Worm (Caenorhabditis elegans) whole organism, late embryonic: ENCODE measurements around the gene srd-51.

Experiments
- C08G9.2 ChIP-seq: sonication (generic microtip); optimal IDR thresholded peaks from 2 replicates; lab custom pipeline; 2016; ENCODE audit warnings: mild to moderate bottlenecking, missing genetic modification characterization, moderate library complexity, missing compliant biosample characterization
- C38D4.7 ChIP-seq: fragments of 200-800 bp; sonication (Bioruptor generic); optimal IDR thresholded peaks from 2 replicates; lab custom pipeline; 2018; ENCODE audit warnings: mild to moderate bottlenecking, missing genetic modification characterization, moderate library complexity, missing compliant biosample characterization
- T23F11.4 ChIP-seq: fragments of 200-800 bp; sonication (Bioruptor generic); optimal IDR thresholded peaks from 2 replicates; lab custom pipeline; 2018; ENCODE audit warnings: mild to moderate bottlenecking, missing genetic modification characterization, missing compliant biosample characterization
- ahr-1 ChIP-seq: sonication (generic microtip); optimal IDR thresholded peaks from 2 replicates; lab custom pipeline; 2016; ENCODE audit warnings: missing genetic modification characterization, missing compliant biosample characterization
- ama-1 ChIP-seq: fragments of 150-350 bp; optimal IDR thresholded peaks from 2 replicates; lab custom pipeline; 2014
- ceh-18 ChIP-seq: sonication (generic microtip); optimal IDR thresholded peaks from 2 replicates; lab custom pipeline; 2016; ENCODE audit warnings: missing genetic modification characterization, missing compliant biosample characterization
- ceh-2 ChIP-seq: sonication (generic microtip); optimal IDR thresholded peaks from 2 replicates; lab custom pipeline; 2016; ENCODE audit warnings: missing genotype, missing genetic modification characterization, missing compliant biosample characterization
- ceh-31 ChIP-seq: sonication (generic microtip); optimal IDR thresholded peaks from 2 replicates; lab custom pipeline; 2016; ENCODE audit warnings: missing genetic modification characterization, missing compliant biosample characterization
- ceh-34 ChIP-seq: sonication (generic microtip); optimal IDR thresholded peaks from 2 replicates; lab custom pipeline; 2016; ENCODE audit warnings: mild to moderate bottlenecking, missing genetic modification characterization, missing compliant biosample characterization
- ceh-45 ChIP-seq: fragments of 200-800 bp; sonication (Bioruptor generic); IDR thresholded peaks from 2 replicates; pipeline ENCODE4 v1.3.6; 2022; ENCODE audit warnings: missing genetic modification reagents, missing genetic modification characterization, missing compliant biosample characterization
- ceh-48 ChIP-seq: sonication (generic microtip); optimal IDR thresholded peaks from 2 replicates; lab custom pipeline; 2016; ENCODE audit warnings: missing genetic modification characterization, inconsistent platforms, missing compliant biosample characterization
- ceh-6 ChIP-seq: fragments of 200-800 bp; sonication (Bioruptor generic); optimal IDR thresholded peaks from 2 replicates; lab custom pipeline; 2018; ENCODE audit warnings: mild to moderate bottlenecking, missing genetic modification characterization, missing compliant biosample characterization
- che-1 ChIP-seq: sonication (generic microtip); optimal IDR thresholded peaks from 2 replicates; lab custom pipeline; 2016; ENCODE audit warnings: mild to moderate bottlenecking, missing genetic modification characterization, missing compliant biosample characterization
- dmd-4 ChIP-seq: sonication (generic microtip); optimal IDR thresholded peaks from 2 replicates; lab custom pipeline; 2016; ENCODE audit warnings: borderline replicate concordance, missing genetic modification characterization, missing compliant biosample characterization
- dve-1 ChIP-seq: sonication (generic microtip); optimal IDR thresholded peaks from 2 replicates; lab custom pipeline; 2017; ENCODE audit warnings: antibody characterized with exemption, mild to moderate bottlenecking, missing genetic modification characterization, missing compliant biosample characterization
- elt-2 ChIP-seq: sonication (generic microtip); optimal IDR thresholded peaks from 2 replicates; lab custom pipeline; 2016; ENCODE audit warnings: missing genetic modification reagents, missing genetic modification characterization, missing compliant biosample characterization
- eyg-1 ChIP-seq: sonication (generic microtip); optimal IDR thresholded peaks from 2 replicates; lab custom pipeline; 2016; ENCODE audit warnings: missing genotype, missing genetic modification characterization, missing compliant biosample characterization
- fkh-10 ChIP-seq: fragments of 150-350 bp; optimal IDR thresholded peaks from 2 replicates; lab custom pipeline; 2014; ENCODE audit warnings: missing biosample characterization, missing genetic modification reagents, missing genetic modification characterization
- hlh-15 ChIP-seq: sonication (generic microtip); optimal IDR thresholded peaks from 2 replicates; lab custom pipeline; 2016; ENCODE audit warnings: missing genetic modification characterization, missing compliant biosample characterization
- hlh-30 ChIP-seq: sonication (generic microtip); optimal IDR thresholded peaks from 2 replicates; lab custom pipeline; 2017; ENCODE audit warnings: antibody characterized with exemption, missing genetic modification characterization, missing compliant biosample characterization; ENCODE audit not compliant: insufficient read depth
- hlh-8 ChIP-seq: sonication (generic microtip); optimal IDR thresholded peaks from 2 replicates; lab custom pipeline; 2016; ENCODE audit warnings: missing genotype, missing genetic modification characterization, missing compliant biosample characterization
- lim-6 ChIP-seq: sonication (generic microtip); optimal IDR thresholded peaks from 2 replicates; lab custom pipeline; 2016; ENCODE audit warnings: missing genetic modification characterization, missing compliant biosample characterization
- lin-11 ChIP-seq: fragments of 200-800 bp; sonication (Bioruptor generic); optimal IDR thresholded peaks from 2 replicates; lab custom pipeline; 2018; ENCODE audit warnings: mild to moderate bottlenecking, missing genetic modification characterization, missing compliant biosample characterization
- madf-2 ChIP-seq: sonication (generic microtip); optimal IDR thresholded peaks from 2 replicates; lab custom pipeline; 2017; ENCODE audit warnings: missing genetic modification characterization, missing compliant biosample characterization
- mec-3 ChIP-seq: sonication (generic microtip); optimal IDR thresholded peaks from 2 replicates; lab custom pipeline; 2016; ENCODE audit warnings: borderline replicate concordance, missing genetic modification characterization, missing compliant biosample characterization
- nfya-1 ChIP-seq: sonication (generic microtip); optimal IDR thresholded peaks from 2 replicates; lab custom pipeline; 2017; ENCODE audit warnings: missing genetic modification characterization, mild to moderate bottlenecking, missing compliant biosample characterization, antibody characterized with exemption, moderate library complexity
- nhr-11 ChIP-seq: fragments of 150-350 bp; optimal IDR thresholded peaks from 2 replicates; lab custom pipeline; 2014; ENCODE audit warnings: missing biosample characterization, missing genetic modification characterization
- nhr-232 ChIP-seq: sonication (generic microtip); optimal IDR thresholded peaks from 2 replicates; lab custom pipeline; 2016; ENCODE audit warnings: missing genetic modification characterization, missing compliant biosample characterization
- npax-4 ChIP-seq: sonication (generic microtip); optimal IDR thresholded peaks from 2 replicates; lab custom pipeline; 2016; ENCODE audit warnings: missing genetic modification characterization, missing compliant biosample characterization
- pat-9 ChIP-seq: fragments of 200-800 bp; sonication (Bioruptor generic); optimal IDR thresholded peaks from 2 replicates; lab custom pipeline; 2018; ENCODE audit warnings: mild to moderate bottlenecking, missing genetic modification characterization, moderate library complexity, missing compliant biosample characterization
- pha-2 ChIP-seq: sonication (generic microtip); optimal IDR thresholded peaks from 2 replicates; lab custom pipeline; 2017; ENCODE audit warnings: mild to moderate bottlenecking, missing genetic modification characterization, missing compliant biosample characterization
- pqm-1 ChIP-seq: sonication (generic microtip); optimal IDR thresholded peaks from 2 replicates; lab custom pipeline; 2016; ENCODE audit warnings: missing genetic modification characterization, missing compliant biosample characterization
- ref-2 ChIP-seq: sonication (generic microtip); optimal IDR thresholded peaks from 2 replicates; lab custom pipeline; 2016; ENCODE audit warnings: missing genetic modification characterization, missing compliant biosample characterization
- rnt-1 ChIP-seq: sonication (generic microtip); optimal IDR thresholded peaks from 2 replicates; lab custom pipeline; 2016; ENCODE audit warnings: missing genetic modification characterization, missing compliant biosample characterization
- sdc-2 ChIP-seq: sonication (generic microtip); optimal IDR thresholded peaks from 2 replicates; lab custom pipeline; 2016; ENCODE audit warnings: missing genotype, missing genetic modification characterization, missing compliant biosample characterization
- syd-9 ChIP-seq: sonication (generic microtip); optimal IDR thresholded peaks from 2 replicates; lab custom pipeline; 2016; ENCODE audit warnings: mild to moderate bottlenecking, missing genetic modification characterization, moderate library complexity, missing compliant biosample characterization
- tbx-2 ChIP-seq: sonication (generic microtip); optimal IDR thresholded peaks from 2 replicates; lab custom pipeline; 2016; ENCODE audit warnings: missing genetic modification characterization, missing compliant biosample characterization
- unc-3 ChIP-seq, 2 experiments: fragments of 200-800 bp in 1 of 2; sonication (Bioruptor generic) in 1 of 2; sonication (generic microtip) in 1 of 2; conservative IDR thresholded peaks in 1 of 2; optimal IDR thresholded peaks in 1 of 2; 2 replicates each; pipeline versions ENCODE4 v1.3.6 to Lab custom; 2016 to 2022; ENCODE audit warnings: missing compliant biosample characterization in 2 of 2, missing genetic modification characterization in 2 of 2, missing genetic modification reagents in 1 of 2
- unc-42 ChIP-seq: sonication (generic microtip); optimal IDR thresholded peaks from 2 replicates; lab custom pipeline; 2016; ENCODE audit warnings: missing genotype, missing genetic modification characterization, missing compliant biosample characterization
- unc-55 ChIP-seq: sonication (generic microtip); optimal IDR thresholded peaks from 2 replicates; lab custom pipeline; 2017; ENCODE audit warnings: missing biosample characterization, missing genetic modification reagents, missing genetic modification characterization
- unc-86 ChIP-seq: sonication (generic microtip); optimal IDR thresholded peaks from 2 replicates; lab custom pipeline; 2016; ENCODE audit warnings: missing genetic modification characterization, missing compliant biosample characterization
- zip-5 ChIP-seq: sonication (generic microtip); optimal IDR thresholded peaks from 2 replicates; lab custom pipeline; 2016; ENCODE audit warnings: missing genetic modification characterization, missing compliant biosample characterization
- ztf-16 ChIP-seq: sonication (generic microtip); optimal IDR thresholded peaks from 2 replicates; lab custom pipeline; 2017; ENCODE audit warnings: missing genetic modification characterization, missing compliant biosample characterization

Gene srd-51

ce11 chrX:13448665-13449099, 36.0 kb downstream of the srd-51 start (continued):
- TF ChIP-seq ceh-31 (tag; lab: Kevin White, UChicago): peak; percentile 35

- TF ChIP-seq mec-3 (tag; lab: Kevin White, UChicago) (no peak), ceh-6 (no peak), eyg-1 (tag; lab: Kevin White, UChicago) (no peak), ama-1 (lab: Kevin White, UChicago) (no peak), hlh-30 (tag; lab: Kevin White, UChicago) (no peak), C08G9.2 (no peak), ceh-18 (tag; lab: Kevin White, UChicago) (no peak), ref-2 (tag; lab: Kevin White, UChicago) (no peak), fkh-10 (GFP tag; lab: Kevin White, UChicago) (no peak), elt-2 (tag; lab: Kevin White, UChicago) (no peak), zip-5 (tag; lab: Kevin White, UChicago) (no peak), sdc-2 (no peak), npax-4 (tag; lab: Kevin White, UChicago) (no peak), hlh-15 (tag; lab: Kevin White, UChicago) (no peak)
These were observed 38.3 kb downstream of the srd-51 start, which contains the start of gene set-8 for ce11 chrX:13446418-13446817. TSS of gene set-8 (plus strand) at chrX:13446718.

- TF ChIP-seq ceh-48 (tag; lab: Kevin White, UChicago) (no peak), ceh-31 (tag; lab: Kevin White, UChicago) (no peak), ceh-2 (tag; lab: Kevin White, UChicago) (no peak), ceh-45 (GFP tag; lab: Robert Waterston, UW) (no peak), ztf-16 (tag; lab: Kevin White, UChicago) (no peak), dve-1 (tag; lab: Kevin White, UChicago) (no peak), T23F11.4 (GFP tag; lab: Kevin White, UChicago) (no peak), pat-9 (tag; lab: Kevin White, UChicago) (no peak), nhr-232 (tag; lab: Kevin White, UChicago) (no peak), pqm-1 (no peak), lin-11 (no peak), nhr-11 (tag; lab: Kevin White, UChicago) (no peak), ceh-6 (no peak), pha-2 (tag; lab: Kevin White, UChicago) (no peak), C38D4.7 (GFP tag; lab: Kevin White, UChicago) (no peak), unc-42 (tag; lab: Kevin White, UChicago) (no peak), lim-6 (tag; lab: Kevin White, UChicago) (no peak)
- TF ChIP-seq, all 69 proteins: peak for 0
These were observed 40.4 kb downstream of the srd-51 start for ce11 chrX:13444267-13444666.

- no peak for TF ChIP-seq ref-2 (tag; lab: Kevin White, UChicago)
- TF ChIP-seq hlh-8 (tag; lab: Kevin White, UChicago): no peak
These were observed 41.4 kb downstream of the srd-51 start for ce11 chrX:13443283-13443682.

ce11 chrX:13442446-13442845, 42.3 kb downstream of the srd-51 start:
- TF ChIP-seq nhr-232 (tag; lab: Kevin White, UChicago): no peak
- peak; percentile 37 for TF ChIP-seq rnt-1 (tag; lab: Kevin White, UChicago)
- TF ChIP-seq ceh-18 (tag; lab: Kevin White, UChicago): peak; percentile 4
- TF ChIP-seq ztf-16 (tag; lab: Kevin White, UChicago): no peak
- TF ChIP-seq ref-2 (tag; lab: Kevin White, UChicago): peak; percentile 40
- no peak for TF ChIP-seq hlh-15 (tag; lab: Kevin White, UChicago)
- TF ChIP-seq madf-2 (tag; lab: Kevin White, UChicago): no peak
- TF ChIP-seq unc-86 (tag; lab: Kevin White, UChicago): no peak
- TF ChIP-seq sdc-2: peak; percentile 97
- peak; percentile 28 for TF ChIP-seq che-1 (tag; lab: Kevin White, UChicago)
- no peak for TF ChIP-seq unc-55 (GFP tag; lab: Kevin White, UChicago)
- TF ChIP-seq ceh-6: peak; percentile 3
- TF ChIP-seq ama-1 (lab: Kevin White, UChicago): no peak
- TF ChIP-seq tbx-2 (tag; lab: Kevin White, UChicago): peak; percentile 3
- no peak for TF ChIP-seq nfya-1 (tag; lab: Kevin White, UChicago)
- peak; percentile 17 for TF ChIP-seq ceh-34 (tag; lab: Kevin White, UChicago)
- peak; percentile 16 for TF ChIP-seq syd-9
- TF ChIP-seq elt-2 (tag; lab: Kevin White, UChicago): peak; percentile 21
- no peak for TF ChIP-seq ahr-1 (tag; lab: Kevin White, UChicago)
- TF ChIP-seq hlh-30 (tag; lab: Kevin White, UChicago): peak; percentile 11
- TF ChIP-seq pat-9 (tag; lab: Kevin White, UChicago): no peak
- 0 out of 2 replicates have a peak, but pooled peaks have one; percentile 23 for TF ChIP-seq unc-3 (GFP tag; conservative IDR thresholded peaks at IDR 0.05; lab: Robert Waterston, UW)
- no peak for TF ChIP-seq unc-3 (tag; optimal IDR thresholded peaks at IDR 0.05; lab: Kevin White, UChicago)
- TF ChIP-seq ceh-31 (tag; lab: Kevin White, UChicago): peak; percentile 37
- peak; percentile 10 for TF ChIP-seq dmd-4 (tag; lab: Kevin White, UChicago)
